Fruit fly (Drosophila melanogaster) whole organism, prepupa: ENCODE measurements around the gene NPFR.

Experiments
- Blimp-1 ChIP-seq: fragments of 200-800 bp; sonication (Bioruptor generic); optimal IDR thresholded peaks from 3 replicates; lab custom pipeline; 2017; ENCODE audit warnings: missing biosample characterization, missing genetic modification characterization, mild to moderate bottlenecking, moderate library complexity, missing genetic modification reagents
- CG10631 ChIP-seq: fragments of 200-800 bp; sonication (Bioruptor generic); optimal IDR thresholded peaks from 2 replicates; lab custom pipeline; 2016; ENCODE audit warnings: missing biosample characterization, missing genetic modification characterization
- CG11762 ChIP-seq: fragments of 200-800 bp; sonication (Bioruptor generic); optimal IDR thresholded peaks from 3 replicates; lab custom pipeline; 2016; ENCODE audit warnings: missing biosample characterization, missing genetic modification characterization; ENCODE audit not compliant: insufficient read depth
- CG15336 ChIP-seq: fragments of 200-800 bp; sonication (Bioruptor generic); IDR thresholded peaks from 2 replicates; pipeline ENCODE4 v1.3.6; 2022; ENCODE audit warnings: missing biosample characterization, missing genetic modification characterization
- CG1621 ChIP-seq: fragments of 200-800 bp; sonication (Bioruptor generic); optimal IDR thresholded peaks from 3 replicates; lab custom pipeline; 2018; ENCODE audit warnings: missing biosample characterization, mild to moderate bottlenecking, missing genetic modification characterization
- CG16779 ChIP-seq: fragments of 200-800 bp; sonication (Bioruptor generic); optimal IDR thresholded peaks from 3 replicates; lab custom pipeline; 2017; ENCODE audit warnings: missing biosample characterization, mild to moderate bottlenecking, missing genetic modification characterization
- CG3032 ChIP-seq: fragments of 200-800 bp; optimal IDR thresholded peaks from 2 replicates; lab custom pipeline; 2019; ENCODE audit warnings: missing biosample characterization, mild to moderate bottlenecking, missing genetic modification characterization, moderate library complexity
- CG32006 ChIP-seq: fragments of 200-800 bp; sonication (Bioruptor generic); optimal IDR thresholded peaks from 3 replicates; lab custom pipeline; 2017; ENCODE audit warnings: missing biosample characterization, mild to moderate bottlenecking, missing genetic modification characterization
- CG34406 ChIP-seq: fragments of 200-800 bp; sonication (Bioruptor generic); optimal IDR thresholded peaks from 3 replicates; lab custom pipeline; 2016; ENCODE audit warnings: missing biosample characterization, missing genetic modification characterization
- CG3919 ChIP-seq: fragments of 200-800 bp; sonication (Bioruptor generic); optimal IDR thresholded peaks from 3 replicates; lab custom pipeline; 2016; ENCODE audit warnings: missing biosample characterization, missing genetic modification characterization
- CG6792 ChIP-seq: fragments of 200-800 bp; sonication (Bioruptor generic); optimal IDR thresholded peaks from 3 replicates; lab custom pipeline; 2016; ENCODE audit warnings: missing biosample characterization, missing genetic modification characterization
- CG6808 ChIP-seq: fragments of 200-800 bp; sonication (Bioruptor generic); optimal IDR thresholded peaks from 3 replicates; lab custom pipeline; 2017; ENCODE audit warnings: missing biosample characterization, missing genetic modification characterization, mild to moderate bottlenecking, moderate library complexity, missing genetic modification reagents
- CG6854 ChIP-seq: fragments of 200-800 bp; sonication (Bioruptor generic); optimal IDR thresholded peaks from 2 replicates; lab custom pipeline; 2017; ENCODE audit warnings: missing biosample characterization, mild to moderate bottlenecking, missing genetic modification characterization
- CG8119 ChIP-seq: fragments of 200-800 bp; sonication (Bioruptor generic); IDR thresholded peaks from 3 replicates; pipeline ENCODE4 v1.3.6; 2022; ENCODE audit warnings: missing biosample characterization, missing genetic modification characterization
- CG8632 ChIP-seq: fragments of 200-800 bp; sonication (Bioruptor generic); optimal IDR thresholded peaks from 3 replicates; lab custom pipeline; 2016; ENCODE audit warnings: missing biosample characterization, missing genetic modification characterization
- CG9139 ChIP-seq: fragments of 200-800 bp; sonication (Bioruptor generic); optimal IDR thresholded peaks from 3 replicates; lab custom pipeline; 2017; ENCODE audit warnings: missing biosample characterization, mild to moderate bottlenecking, missing genetic modification characterization
- Eip75B ChIP-seq: fragments of 200-800 bp; sonication (Bioruptor generic); optimal IDR thresholded peaks from 3 replicates; lab custom pipeline; 2016; ENCODE audit warnings: missing biosample characterization, missing genetic modification characterization
- Eip78C ChIP-seq: fragments of 200-800 bp; sonication (Bioruptor generic); peaks from one replicate; lab custom pipeline; 2016; ENCODE audit warnings: missing biosample characterization, missing genetic modification characterization
- Eip93F ChIP-seq: fragments of 200-800 bp; sonication (Bioruptor generic); optimal IDR thresholded peaks from 2 replicates; lab custom pipeline; 2016; ENCODE audit warnings: missing biosample characterization, mild to moderate bottlenecking, missing genetic modification characterization
- Ets21C ChIP-seq: fragments of 200-800 bp; sonication (Bioruptor generic); optimal IDR thresholded peaks from 3 replicates; lab custom pipeline; 2016; ENCODE audit warnings: missing biosample characterization, missing genetic modification characterization
- Ets96B ChIP-seq: fragments of 200-800 bp; optimal IDR thresholded peaks from 2 replicates; lab custom pipeline; 2019; ENCODE audit warnings: missing biosample characterization, mild to moderate bottlenecking, missing genetic modification characterization, moderate library complexity
- Gug ChIP-seq: fragments of 200-800 bp; sonication (Bioruptor generic); IDR thresholded peaks from 2 replicates; pipeline ENCODE4 v1.3.6; 2022; ENCODE audit warnings: missing biosample characterization, missing genetic modification characterization
- Lpt ChIP-seq: fragments of 200-800 bp; sonication (Bioruptor generic); optimal IDR thresholded peaks from 3 replicates; lab custom pipeline; 2016; ENCODE audit warnings: missing biosample characterization, missing genetic modification characterization
- OdsH ChIP-seq: fragments of 200-800 bp; sonication (Bioruptor generic); optimal IDR thresholded peaks from 3 replicates; lab custom pipeline; 2016; ENCODE audit warnings: missing biosample characterization, missing genetic modification characterization
- Sox102F ChIP-seq: fragments of 200-800 bp; sonication (Bioruptor generic); optimal IDR thresholded peaks from 2 replicates; lab custom pipeline; 2016; ENCODE audit warnings: missing biosample characterization, mild to moderate bottlenecking, missing genetic modification characterization
- Sox15 ChIP-seq: fragments of 200-800 bp; sonication (Bioruptor generic); optimal IDR thresholded peaks from 3 replicates; lab custom pipeline; 2016; ENCODE audit warnings: missing biosample characterization, missing genetic modification characterization
- achi ChIP-seq: fragments of 200-800 bp; sonication (Bioruptor generic); optimal IDR thresholded peaks from 3 replicates; lab custom pipeline; 2016; ENCODE audit warnings: missing biosample characterization, missing genetic modification characterization
- acj6 ChIP-seq: fragments of 200-800 bp; sonication (Bioruptor generic); optimal IDR thresholded peaks from 3 replicates; lab custom pipeline; 2016; ENCODE audit warnings: missing biosample characterization, missing genetic modification characterization
- cyc ChIP-seq: fragments of 200-800 bp; sonication (Bioruptor generic); optimal IDR thresholded peaks from 3 replicates; lab custom pipeline; 2016; ENCODE audit warnings: missing biosample characterization, missing genetic modification characterization
- dsx ChIP-seq: fragments of 200-800 bp; optimal IDR thresholded peaks from 3 replicates; lab custom pipeline; 2019; ENCODE audit warnings: missing biosample characterization, mild to moderate bottlenecking, missing genetic modification characterization, moderate library complexity; ENCODE audit not compliant: poor library complexity, severe bottlenecking
- eg ChIP-seq: fragments of 200-800 bp; sonication (Bioruptor generic); IDR thresholded peaks from 3 replicates; pipeline ENCODE4 v1.3.6; 2022; ENCODE audit warnings: missing biosample characterization, missing genetic modification characterization
- esn ChIP-seq: fragments of 200-800 bp; sonication (Bioruptor generic); optimal IDR thresholded peaks from 2 replicates; lab custom pipeline; 2016; ENCODE audit warnings: missing biosample characterization, mild to moderate bottlenecking, missing genetic modification characterization, moderate library complexity
- fd85E ChIP-seq: fragments of 200-800 bp; sonication (Bioruptor generic); optimal IDR thresholded peaks from 3 replicates; lab custom pipeline; 2016; ENCODE audit warnings: missing biosample characterization, missing genetic modification characterization
- net ChIP-seq: fragments of 200-800 bp; sonication (Bioruptor generic); optimal IDR thresholded peaks from 3 replicates; lab custom pipeline; 2016; ENCODE audit warnings: missing biosample characterization, missing genetic modification characterization
- pdm3 ChIP-seq: fragments of 200-800 bp; sonication (Bioruptor generic); optimal IDR thresholded peaks from 3 replicates; lab custom pipeline; 2016; ENCODE audit warnings: missing biosample characterization, missing genetic modification characterization
- salr ChIP-seq, 2 experiments: fragments of 200-800 bp; sonication (Bioruptor generic); optimal IDR thresholded peaks; 3 replicates each; lab custom pipeline; 2016 to 2018; ENCODE audit warnings: missing biosample characterization in 2 of 2, missing genetic modification characterization in 2 of 2, mild to moderate bottlenecking in 1 of 2
- spab ChIP-seq: fragments of 200-800 bp; sonication (Bioruptor generic); optimal IDR thresholded peaks from 2 replicates; lab custom pipeline; 2017; ENCODE audit warnings: missing biosample characterization, mild to moderate bottlenecking, missing genetic modification characterization, missing genetic modification reagents
- ss ChIP-seq, 2 experiments: fragments of 200-800 bp; sonication (Bioruptor generic); optimal IDR thresholded peaks; 2 replicates in 1 of 2; 3 replicates in 1 of 2; lab custom pipeline; 2017 to 2018; ENCODE audit warnings: mild to moderate bottlenecking in 2 of 2, missing biosample characterization in 2 of 2, missing genetic modification characterization in 2 of 2, moderate library complexity in 1 of 2
- svp ChIP-seq: fragments of 200-800 bp; sonication (Bioruptor generic); peaks from one replicate; lab custom pipeline; 2016; ENCODE audit warnings: missing biosample characterization, missing genetic modification characterization

Gene NPFR

DNA sequence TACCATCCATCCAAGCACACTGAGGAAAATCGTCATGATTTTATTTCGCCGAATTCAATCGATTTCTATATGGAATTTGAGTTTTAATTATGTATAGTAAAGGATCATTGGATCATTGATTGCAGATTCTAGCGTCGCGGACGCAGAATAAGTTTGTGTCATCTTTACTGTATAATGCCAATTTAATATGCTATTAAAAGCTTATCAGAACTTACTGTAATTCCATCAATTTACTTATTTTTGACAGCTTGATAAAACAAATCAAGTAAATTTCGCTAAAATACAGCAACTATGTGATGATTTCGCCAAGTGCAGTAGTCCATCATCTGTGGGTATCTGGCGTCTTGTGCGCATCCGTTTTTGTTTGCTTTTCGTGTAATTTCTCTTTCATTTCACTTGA is 46.0 kb downstream of the NPFR start (continued):
- TF ChIP-seq CG10631 (no peak), CG3919 (GFP tag; lab: Kevin White, UChicago) (peak; percentile 30), eg (GFP tag; lab: Robert Waterston, UW) (no peak), salr (GFP tag; optimal IDR thresholded peaks at IDR 0.05; lab: Kevin White, UChicago) (no peak), CG15336 (GFP tag; lab: Robert Waterston, UW) (peak; percentile 29; the same call in 1 of the 2 replicates), net (GFP tag; lab: Kevin White, UChicago) (no peak), achi (peak; percentile 21), Eip78C (peak; percentile 89), CG11762 (GFP tag; lab: Kevin White, UChicago) (peak; percentile 7), CG6792 (GFP tag; lab: Kevin White, UChicago) (peak; percentile 34), CG8632 (peak; percentile 3), esn (GFP tag; lab: Kevin White, UChicago) (peak; percentile 26), Ets21C (no peak), Gug (GFP tag; lab: Robert Waterston, UW) (no peak), fd85E (GFP tag; lab: Kevin White, UChicago) (no peak), CG16779 (no peak), CG6854 (GFP tag; lab: Kevin White, UChicago) (no peak), Sox102F (peak; percentile 17), Ets96B (tag; lab: Kevin White, UChicago) (no peak), svp (GFP tag; lab: Kevin White, UChicago) (peak; percentile 65), CG1621 (no peak), CG9139 (no peak), CG8119 (GFP tag; lab: Robert Waterston, UW) (peak; percentile 57; the same call in 1 of the 3 replicates), CG32006 (GFP tag; lab: Kevin White, UChicago) (peak; percentile 87)

DNA sequence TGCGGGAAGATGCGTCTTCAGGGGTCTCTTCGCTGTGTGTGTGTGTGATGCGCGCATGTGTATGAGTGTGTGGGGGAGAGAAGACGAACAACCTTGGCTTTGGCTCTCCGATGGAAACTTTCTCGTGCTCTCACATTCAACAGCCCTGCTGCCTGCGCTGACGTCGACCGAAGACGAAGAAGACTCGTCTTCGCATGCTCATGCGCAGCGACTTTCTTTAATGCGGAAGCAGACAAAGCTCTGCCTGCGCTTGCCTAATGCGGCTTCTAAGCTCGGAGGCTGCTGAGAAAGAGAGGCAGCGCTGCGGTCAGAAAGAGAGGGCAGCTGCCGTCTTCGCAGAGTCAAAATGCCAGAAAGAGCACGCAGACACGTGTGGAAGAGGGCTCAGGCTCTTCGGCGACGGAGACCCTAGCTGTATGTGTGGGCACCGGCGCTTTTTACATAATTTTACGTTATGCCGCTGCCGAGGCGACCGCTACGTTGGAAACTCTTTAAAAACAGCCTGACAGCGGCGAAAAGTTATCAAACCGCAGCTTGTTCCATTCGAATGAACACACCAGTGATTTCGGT is 47.2 kb downstream of the NPFR start, which contains the start of gene Osi6:
Gene Osi6 (plus strand): TSS at position 520 of the 570 bp plus-strand sequence.
- TF ChIP-seq Eip75B (GFP tag; lab: Kevin White, UChicago) (no peak), Eip78C (peak; percentile 38), acj6 (GFP tag; lab: Kevin White, UChicago) (no peak), dsx (no peak), Ets96B (tag; lab: Kevin White, UChicago) (no peak), CG3032 (no peak), esn (GFP tag; lab: Kevin White, UChicago) (no peak)

DNA sequence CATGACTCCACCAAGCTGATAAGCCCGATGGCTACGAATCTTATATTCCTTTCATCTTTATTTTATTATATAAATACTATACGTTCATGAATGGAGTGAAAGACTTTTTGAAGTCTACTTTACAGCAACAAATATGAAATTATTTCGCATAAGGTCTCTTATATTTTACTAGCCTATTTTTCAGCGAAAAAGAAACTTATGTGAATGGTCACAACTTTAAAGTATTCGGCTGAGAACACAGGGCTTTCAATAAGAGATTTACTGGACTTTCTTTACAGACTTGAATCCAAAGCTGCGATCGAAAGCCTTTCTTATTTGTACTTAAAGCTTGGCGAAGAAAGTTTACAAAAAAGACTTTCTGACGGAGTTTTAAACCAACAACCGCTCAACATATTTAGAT is 51.9 kb downstream of the NPFR start:
- TF ChIP-seq Lpt (GFP tag; lab: Kevin White, UChicago) = no peak
- TF ChIP-seq pdm3 (GFP tag; lab: Kevin White, UChicago) = no peak
- no peak for TF ChIP-seq Eip78C
- no peak for TF ChIP-seq Eip93F
- TF ChIP-seq spab = no peak
- TF ChIP-seq CG15336 (GFP tag; lab: Robert Waterston, UW) = no peak
- no peak for TF ChIP-seq cyc
- TF ChIP-seq esn (GFP tag; lab: Kevin White, UChicago) = no peak
- TF ChIP-seq CG34406 (GFP tag; lab: Kevin White, UChicago) = no peak
- no peak for TF ChIP-seq eg (GFP tag; lab: Robert Waterston, UW)
- TF ChIP-seq OdsH (GFP tag; lab: Kevin White, UChicago) = no peak
- TF ChIP-seq CG3032 = no peak
- no peak for TF ChIP-seq CG6808 (GFP tag; lab: Kevin White, UChicago)

DNA sequence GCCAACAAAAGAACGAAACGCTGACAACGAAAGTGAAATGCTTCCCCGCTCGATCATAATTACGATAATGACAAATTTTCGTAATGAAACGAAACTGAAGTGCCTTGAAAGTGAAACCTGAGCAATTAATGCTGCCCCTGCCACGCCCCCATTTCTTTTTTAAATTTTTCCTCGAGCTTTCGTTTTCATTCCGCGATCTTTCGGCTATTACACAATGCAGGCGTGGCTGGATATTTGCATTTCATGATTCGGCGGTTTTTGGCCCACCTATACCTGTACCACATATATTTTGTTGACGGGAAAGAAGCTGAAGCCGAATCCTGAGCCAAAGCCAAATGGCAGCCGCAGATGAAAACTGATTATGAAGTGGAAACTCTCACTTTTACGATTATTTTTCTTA is 53.1 kb downstream of the NPFR start:
- peak; percentile 73 for TF ChIP-seq Blimp-1 (GFP tag; lab: Kevin White, UChicago)
- TF ChIP-seq CG6854 (GFP tag; lab: Kevin White, UChicago) = no peak
- no peak for TF ChIP-seq dsx
- no peak for TF ChIP-seq Sox15 (GFP tag; lab: Kevin White, UChicago)
- no peak for TF ChIP-seq ss (GFP tag; optimal IDR thresholded peaks at IDR 0.05; lab: Kevin White, UChicago)
- no peak for TF ChIP-seq OdsH (GFP tag; lab: Kevin White, UChicago)
- no peak for TF ChIP-seq CG6808 (GFP tag; lab: Kevin White, UChicago)
